Worm (Caenorhabditis elegans) whole organism, L4 larva: Measurements from ENCODE around the gene rabr-4.

Source experiments
- aly-2 ChIP-seq: sonication (generic microtip); optimal IDR thresholded peaks from 2 replicates; lab custom pipeline; 2018; ENCODE audit warnings: missing biosample characterization, missing genetic modification characterization
- ceh-82 ChIP-seq: sonication (generic microtip); optimal IDR thresholded peaks from 2 replicates; lab custom pipeline; 2017; ENCODE audit warnings: missing biosample characterization, missing genetic modification characterization
- dve-1 ChIP-seq: sonication (generic microtip); optimal IDR thresholded peaks from 2 replicates; lab custom pipeline; 2017; ENCODE audit warnings: antibody characterized with exemption, mild to moderate bottlenecking, missing genetic modification characterization, missing compliant biosample characterization; ENCODE audit not compliant: insufficient read depth
- mdl-1 ChIP-seq, 2 experiments: fragments of 150-350 bp in 1 of 2; sonication (generic microtip) in 1 of 2; optimal IDR thresholded peaks; 2 replicates each; lab custom pipeline; 2014 to 2017; ENCODE audit warnings: missing biosample characterization in 2 of 2, missing genetic modification characterization in 2 of 2
- zag-1 ChIP-seq: fragments of 150-350 bp; optimal IDR thresholded peaks from 2 replicates; lab custom pipeline; 2014; ENCODE audit warnings: missing biosample characterization, missing genetic modification characterization
- zip-2 ChIP-seq: fragments of 150-350 bp; optimal IDR thresholded peaks from 2 replicates; lab custom pipeline; 2014; ENCODE audit warnings: missing biosample characterization, missing genetic modification characterization

DNA sequence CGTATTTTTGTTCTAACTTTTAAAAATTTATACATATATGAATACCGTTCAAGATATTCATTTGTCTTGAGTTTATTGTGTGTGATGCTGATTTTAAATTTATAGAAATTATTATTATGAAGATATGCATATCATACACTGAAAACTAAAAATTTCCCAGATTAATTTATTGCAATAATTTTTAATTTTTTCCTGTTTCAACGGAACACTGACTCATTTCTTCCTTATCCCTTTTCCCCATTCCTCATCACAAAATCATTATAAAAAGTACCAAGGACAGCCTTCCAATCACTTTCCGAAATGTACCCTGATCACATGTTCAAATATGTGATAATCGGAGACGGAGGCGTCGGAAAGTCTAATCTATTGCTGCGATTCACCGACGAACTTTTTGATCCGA is at the start of gene rabr-4:
- TF ChIP-seq dve-1 (tag; lab: Kevin White, UChicago), result no peak
- no peak for TF ChIP-seq ceh-82 (tag; lab: Kevin White, UChicago)
- TF ChIP-seq zip-2 (tag; lab: Kevin White, UChicago), result no peak
- TF ChIP-seq aly-2, result no peak
- TF ChIP-seq mdl-1 (tag; optimal IDR thresholded peaks at IDR 0.05; lab: Kevin White, UChicago), result no peak
- TF ChIP-seq zag-1 (tag; lab: Kevin White, UChicago), result no peak
